Worm (Caenorhabditis elegans) whole organism, midembryonic: ENCODE results near the gene snpn-1.
A peak's percentile ranks its signal among the peaks of the same experiment; 100 is the strongest.

Experiments
- T22C8.4 ChIP-seq: fragments of 200-800 bp; sonication (Bioruptor generic); IDR thresholded peaks from 2 replicates; pipeline ENCODE4 v1.3.6; 2022; ENCODE audit warnings: missing genetic modification characterization, missing compliant biosample characterization
- flt-1 ChIP-seq: fragments of 200-800 bp; sonication (Bioruptor generic); IDR thresholded peaks from 2 replicates; pipeline ENCODE4 v1.3.6; 2022; ENCODE audit warnings: missing genetic modification characterization, missing compliant biosample characterization
- med-1 ChIP-seq: sonication (generic microtip); optimal IDR thresholded peaks from 2 replicates; lab custom pipeline; 2017; ENCODE audit warnings: missing genetic modification characterization, mild to moderate bottlenecking, missing compliant biosample characterization, antibody characterized with exemption, missing genetic modification reagents; ENCODE audit not compliant: insufficient read depth
- ztf-23 ChIP-seq: fragments of 200-800 bp; sonication (Bioruptor generic); IDR thresholded peaks from 2 replicates; pipeline ENCODE4 v1.3.6; 2022; ENCODE audit warnings: missing genetic modification reagents, missing genetic modification characterization, missing compliant biosample characterization
- ztf-29 ChIP-seq: fragments of 200-800 bp; sonication (Bioruptor generic); IDR thresholded peaks from 2 replicates; pipeline ENCODE4 v1.3.6; 2022; ENCODE audit warnings: missing genetic modification reagents, missing genetic modification characterization, missing compliant biosample characterization

DNA sequence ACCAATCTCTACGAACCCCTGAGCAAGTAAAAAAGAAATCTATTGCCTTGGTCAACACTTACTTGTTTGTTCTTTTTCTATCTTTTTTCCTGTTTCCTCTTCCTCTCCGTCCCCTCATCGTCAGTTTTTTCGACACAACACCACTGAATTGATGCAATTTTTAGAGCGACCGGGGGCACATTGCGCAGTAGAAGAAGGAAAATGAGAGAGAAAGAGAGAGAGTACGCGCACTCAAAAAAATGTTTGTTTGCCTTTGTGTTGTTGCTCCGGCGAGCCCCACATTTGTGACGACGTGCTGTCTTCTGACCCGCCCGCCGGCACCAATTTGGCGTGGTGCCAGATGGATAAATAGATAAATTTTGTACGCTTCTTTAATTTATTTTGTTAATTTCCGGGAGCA, 9.3 kb upstream of the snpn-1 start:
- no peak for TF ChIP-seq T22C8.4
- no peak for TF ChIP-seq med-1 (GFP tag; lab: Kevin White, UChicago)
- TF ChIP-seq ztf-29 (GFP tag; lab: Robert Waterston, UW), result no peak
- no peak for TF ChIP-seq flt-1
- peak; percentile 52; the same call in 1 of the 2 replicates for TF ChIP-seq ztf-23 (GFP tag; lab: Robert Waterston, UW)
